Fruit fly (Drosophila melanogaster): ENCODE measurements around the gene qua.
A peak's percentile ranks its signal among the peaks of the same experiment; 100 is the strongest.

The qua gene

DNA sequence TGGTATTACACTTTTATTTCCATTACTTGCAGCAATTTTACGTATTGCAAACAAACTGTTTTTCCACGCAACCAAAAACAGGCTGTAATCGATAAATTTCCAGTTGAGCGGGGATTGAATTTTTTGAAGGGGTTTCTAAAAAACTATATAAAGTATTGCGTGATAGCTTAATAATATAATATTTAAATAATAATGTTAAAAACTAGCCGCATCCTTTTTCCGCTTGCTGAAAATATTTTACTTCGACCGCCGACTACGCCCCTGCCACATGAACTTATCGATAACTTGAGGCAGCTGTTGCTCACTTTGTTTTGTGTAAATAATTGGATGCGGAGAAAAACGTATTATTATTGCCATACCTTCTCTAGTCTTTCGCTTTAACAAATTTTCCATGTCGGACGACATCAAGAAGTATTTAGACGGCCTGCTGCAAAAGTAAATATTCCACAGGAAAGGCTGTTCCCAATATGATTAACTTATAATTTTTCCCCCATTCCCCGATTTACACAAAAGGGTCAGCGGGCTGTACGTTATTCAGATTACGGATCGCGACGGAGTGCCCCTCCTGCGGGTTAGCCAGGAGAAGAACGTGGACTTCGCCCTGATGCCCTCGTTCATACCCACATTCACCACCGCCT is 15.9 kb downstream of the qua start, which contains the start of the genes fws and Lamtor3 (continued):
- TF ChIP-seq CG12071 (GFP tag; optimal IDR thresholded peaks at IDR 0.05) (peak; percentile 95), CG13123 (GFP tag; optimal IDR thresholded peaks at IDR 0.05) (peak; percentile 88), CG13894 (tag; optimal IDR thresholded peaks at IDR 0.05) (peak; percentile 94), lola (GFP tag; optimal IDR thresholded peaks at IDR 0.05) (peak in 1 of 3 experiments; percentile 95), CG7987 (GFP tag; optimal IDR thresholded peaks at IDR 0.05) (peak; percentile 95), bowl (GFP tag; IDR thresholded peaks at IDR 0.05) (peak; percentile 98), dimm (GFP tag; IDR thresholded peaks at IDR 0.05) (peak; percentile 97), H2.0 (GFP tag; IDR thresholded peaks at IDR 0.05) (peak; percentile 99), CG2120 (GFP tag; optimal IDR thresholded peaks at IDR 0.05) (peak; percentile 98), Awh (GFP tag; IDR thresholded peaks at IDR 0.05) (peak; percentile 99), CG4424 (GFP tag; optimal IDR thresholded peaks at IDR 0.05) (peak; percentile 96), bab2 (GFP tag; optimal IDR thresholded peaks at IDR 0.05) (peak; percentile 95), twi (tag; optimal IDR thresholded peaks at IDR 0.05) (peak; percentile 92), pfk (GFP tag; optimal IDR thresholded peaks at IDR 0.05) (no peak), exex (tag; optimal IDR thresholded peaks at IDR 0.05) (peak; percentile 85), CG18476 (GFP tag; optimal IDR thresholded peaks at IDR 0.05) (peak; percentile 94), CG32532 (GFP tag; IDR thresholded peaks at IDR 0.05) (peak; percentile 99), Hr39 (optimal IDR thresholded peaks at IDR 0.05) (no peak), Myb (GFP tag; optimal IDR thresholded peaks at IDR 0.05) (peak; percentile 70), Dip2 (GFP tag; IDR thresholded peaks at IDR 0.05) (peak; percentile 80), slou (GFP tag; optimal IDR thresholded peaks at IDR 0.05) (peak; percentile 97), Dp (GFP tag; optimal IDR thresholded peaks at IDR 0.05) (peak; percentile 56), Dref (GFP tag; IDR thresholded peaks at IDR 0.05) (peak; percentile 74), Bteb2 (GFP tag; optimal IDR thresholded peaks at IDR 0.05) (peak; percentile 90), hkb (optimal IDR thresholded peaks at IDR 0.05) (no peak), hkb (GFP tag; IDR thresholded peaks at IDR 0.05) (peak; percentile 99), CG32767 (GFP tag; IDR thresholded peaks at IDR 0.05) (peak; percentile 98), CG17912 (GFP tag; optimal IDR thresholded peaks at IDR 0.05) (peak; percentile 19), zen2 (GFP tag; IDR thresholded peaks at IDR 0.05; ENCODE audit: partially characterized antibody) (no peak; the same call in 2 of the 3 replicates), Pdp1 (GFP tag; optimal IDR thresholded peaks at IDR 0.05) (peak; percentile 83 to 85), Lhr (GFP tag; optimal IDR thresholded peaks at IDR 0.05) (peak; percentile 93), ewg (GFP tag; optimal IDR thresholded peaks at IDR 0.05) (peak; percentile 97), usp (GFP tag; optimal IDR thresholded peaks at IDR 0.05) (no peak), eve (GFP tag; optimal IDR thresholded peaks at IDR 0.05) (no peak), CG34224 (GFP tag; IDR thresholded peaks at IDR 0.05; ENCODE audit: partially characterized antibody) (peak; percentile 78), sob (GFP tag; IDR thresholded peaks at IDR 0.05) (peak; percentile 99), crol (GFP tag; IDR thresholded peaks at IDR 0.05) (peak; percentile 75), phol (tag; optimal IDR thresholded peaks at IDR 0.05) (peak; percentile 98), CG4617 (GFP tag; optimal IDR thresholded peaks at IDR 0.05; ENCODE audit: borderline replicate concordance) (peak; percentile 95), CG8290 (GFP tag; optimal IDR thresholded peaks at IDR 0.05) (peak; percentile 77), CG8290 (tag; optimal IDR thresholded peaks at IDR 0.05) (peak in 1 of 2 experiments; percentile 84), dm (GFP tag; optimal IDR thresholded peaks at IDR 0.05) (peak; percentile 65), Dip3 (GFP tag; optimal IDR thresholded peaks at IDR 0.05) (peak; percentile 92), tap (tag; optimal IDR thresholded peaks at IDR 0.05) (peak; percentile 97), CG9609 (GFP tag; optimal IDR thresholded peaks at IDR 0.05) (peak; percentile 90), D19B (GFP tag; optimal IDR thresholded peaks at IDR 0.05) (peak; percentile 96), CG16863 (GFP tag; optimal IDR thresholded peaks at IDR 0.05) (peak; percentile 80), CG16815 (GFP tag; optimal IDR thresholded peaks at IDR 0.05) (peak; percentile 98), YL-1 (GFP tag; optimal IDR thresholded peaks at IDR 0.05) (peak; percentile 92), CG11504 (tag; optimal IDR thresholded peaks at IDR 0.05) (peak; percentile 95), CG12659 (GFP tag; optimal IDR thresholded peaks at IDR 0.05) (peak; percentile 99)
